Worm (Caenorhabditis elegans) whole organism, late embryonic: ENCODE measurements around the gene mca-3.

Experiments used
- ceh-19 ChIP-seq: fragments of 200-800 bp; sonication (Bioruptor generic); optimal IDR thresholded peaks from 2 replicates; lab custom pipeline; 2018; ENCODE audit warnings: mild to moderate bottlenecking, missing genetic modification characterization, missing compliant biosample characterization
- mec-3 ChIP-seq: sonication (generic microtip); optimal IDR thresholded peaks from 2 replicates; lab custom pipeline; 2016; ENCODE audit warnings: borderline replicate concordance, missing genetic modification characterization, missing compliant biosample characterization
- nfya-1 ChIP-seq: sonication (generic microtip); optimal IDR thresholded peaks from 2 replicates; lab custom pipeline; 2017; ENCODE audit warnings: missing genetic modification characterization, mild to moderate bottlenecking, missing compliant biosample characterization, antibody characterized with exemption, moderate library complexity

- no peak for TF ChIP-seq ceh-19
- no peak for TF ChIP-seq nfya-1 (tag; lab: Kevin White, UChicago)
- no peak for TF ChIP-seq mec-3
These were observed 40.0 kb downstream of the mca-3 start for ce11 chrIV:3092978-3093377.
